Worm (Caenorhabditis elegans): ENCODE data around the gene stn-2.

DNA sequence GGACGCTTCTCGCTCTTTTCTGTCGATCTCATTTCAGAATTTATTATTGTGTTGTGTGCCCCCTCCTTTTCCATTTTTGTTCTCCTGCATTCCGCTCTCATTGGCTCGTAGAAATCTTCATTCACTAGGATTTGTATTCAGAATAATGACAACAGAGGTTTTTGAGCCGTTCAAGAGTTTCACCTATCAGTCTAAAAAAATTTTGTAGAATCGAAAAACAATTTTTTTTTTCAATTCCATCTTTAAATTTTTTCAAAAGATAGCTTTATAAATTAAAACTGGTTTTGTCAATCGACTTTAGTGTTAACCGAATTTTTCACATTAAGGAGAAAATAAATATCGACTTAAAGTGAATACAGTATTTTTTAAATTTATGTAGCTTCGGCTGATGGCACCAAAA is 30.2 kb upstream of the stn-2 start, which contains the start of gene K09F5.4:
- TF ChIP-seq tlp-1 (tag; optimal IDR thresholded peaks at IDR 0.05) (no peak), rnt-1 (tag; optimal IDR thresholded peaks at IDR 0.05) (no peak), pag-3 (tag; optimal IDR thresholded peaks at IDR 0.05; ENCODE audit: borderline replicate concordance, insufficient read depth) (no peak), unc-62 (GFP tag; optimal IDR thresholded peaks at IDR 0.05) (no peak)

Data from whole organism, L1 larva.